Worm (Caenorhabditis elegans): ENCODE results near the gene B0462.5.

B0462.5 gene

DNA sequence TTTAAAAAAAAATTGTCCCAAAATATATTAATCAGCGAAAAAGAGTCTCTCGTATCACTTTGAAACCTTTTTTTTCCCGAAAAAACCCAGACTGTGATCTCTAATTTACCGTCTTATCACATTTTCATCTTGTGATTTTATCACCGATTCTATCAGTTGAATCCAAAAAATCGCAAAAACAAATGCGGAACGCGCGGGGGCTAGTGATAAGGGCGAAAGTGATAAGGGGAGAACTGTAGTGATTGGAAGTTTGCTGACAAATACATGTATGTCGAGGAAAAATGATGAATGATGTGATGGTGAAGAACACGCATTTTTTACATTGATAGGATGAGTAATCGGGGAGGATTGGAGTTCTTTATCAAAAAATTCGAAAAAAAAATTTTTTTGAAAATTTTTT lies 22.9 kb upstream of the B0462.5 start (continued):
- TF ChIP-seq unc-62 (GFP tag; optimal IDR thresholded peaks at IDR 0.05 in 1 of 2) (peak in 1 of 2 experiments; percentile 78), unc-62 (tag; optimal IDR thresholded peaks at IDR 0.05) (no peak), lin-39 (tag; optimal IDR thresholded peaks at IDR 0.05) (no peak), Y5F2A.4 (GFP tag; optimal IDR thresholded peaks at IDR 0.05) (no peak), madf-9 (GFP tag; conservative IDR thresholded peaks at IDR 0.05) (no peak), hlh-30 (tag; optimal IDR thresholded peaks at IDR 0.05; ENCODE audit: insufficient read depth) (peak; percentile 87), dpl-1 (GFP tag; optimal IDR thresholded peaks at IDR 0.05) (peak; percentile 12), sdz-12 (GFP tag; optimal IDR thresholded peaks at IDR 0.05) (no peak), F44E2.7 (GFP tag; IDR thresholded peaks at IDR 0.05) (no peak), hif-1 (tag; optimal IDR thresholded peaks at IDR 0.05) (peak in 1 of 2 experiments; percentile 52), ceh-32 (tag; optimal IDR thresholded peaks at IDR 0.05; ENCODE audit: poor library complexity) (no peak), F37D6.2 (tag; optimal IDR thresholded peaks at IDR 0.05) (no peak), saeg-2 (GFP tag; IDR thresholded peaks at IDR 0.05) (no peak), zip-2 (tag; optimal IDR thresholded peaks at IDR 0.05) (no peak), aly-2 (tag; optimal IDR thresholded peaks at IDR 0.05) (no peak)

ce11 chrV:18344194-18344593 lies 21.1 kb upstream of the B0462.5 start:
- TF ChIP-seq dpl-1 (GFP tag; optimal IDR thresholded peaks at IDR 0.05) = no peak
- peak; percentile 53; the same call in 1 of the 2 replicates for TF ChIP-seq snpc-1.2 (GFP tag; IDR thresholded peaks at IDR 0.05)
- peak; percentile 18; the same call in 1 of the 2 replicates for TF ChIP-seq lin-38 (GFP tag; IDR thresholded peaks at IDR 0.05)
- no peak for TF ChIP-seq lin-29 (GFP tag; IDR thresholded peaks at IDR 0.05)
- 0 out of 2 replicates have a peak, but pooled peaks have one; percentile 12 for TF ChIP-seq arid-1 (GFP tag; conservative IDR thresholded peaks at IDR 0.05)

- TF ChIP-seq egl-43 (GFP tag; IDR thresholded peaks at IDR 0.05) = no peak
- TF ChIP-seq mdt-29 (GFP tag; IDR thresholded peaks at IDR 0.05) = no peak
- no peak for TF ChIP-seq nhr-25 (tag; optimal IDR thresholded peaks at IDR 0.05; ENCODE audit: borderline replicate concordance, insufficient read depth)
- TF ChIP-seq nhr-41 (GFP tag; IDR thresholded peaks at IDR 0.05) = no peak
- TF ChIP-seq mxl-3 (GFP tag; optimal IDR thresholded peaks at IDR 0.05) = no peak
Observed at ce11 chrV:18339807-18340206, 16.7 kb upstream of the B0462.5 start, which contains the start of gene C08E8.10. C08E8.10 (minus strand) TSS chrV:18339907.

ce11 chrV:18337643-18338042 lies 14.5 kb upstream of the B0462.5 start:
- TF ChIP-seq zip-11 (GFP tag; IDR thresholded peaks at IDR 0.05) (no peak), ceh-28 (tag; optimal IDR thresholded peaks at IDR 0.05) (peak; percentile 69), ceh-32 (tag; optimal IDR thresholded peaks at IDR 0.05; ENCODE audit: poor library complexity) (no peak), ceh-62 (tag; optimal IDR thresholded peaks at IDR 0.05) (no peak)

ce11 chrV:18331086-18331485 lies 8.0 kb upstream of the B0462.5 start, which contains the start of gene B0462.4:
B0462.4 (minus strand) TSS chrV:18331186.
- TF ChIP-seq T20F7.1 (GFP tag; optimal IDR thresholded peaks at IDR 0.05) (no peak), unc-62 (GFP tag; optimal IDR thresholded peaks at IDR 0.05 in 1 of 2) (no peak), unc-62 (tag; optimal IDR thresholded peaks at IDR 0.05) (no peak), spr-1 (tag; optimal IDR thresholded peaks at IDR 0.05) (no peak), F10B5.3 (tag; optimal IDR thresholded peaks at IDR 0.05) (no peak), skn-1 (tag; optimal IDR thresholded peaks at IDR 0.05) (no peak), set-16 (GFP tag; IDR thresholded peaks at IDR 0.05) (no peak), R02D3.7 (tag; optimal IDR thresholded peaks at IDR 0.05) (no peak), zag-1 (tag; optimal IDR thresholded peaks at IDR 0.05) (no peak), mxl-2 (GFP tag; conservative IDR thresholded peaks at IDR 0.05) (no peak), nhr-28 (tag; optimal IDR thresholded peaks at IDR 0.05) (no peak), php-3 (GFP tag; IDR thresholded peaks at IDR 0.05) (no peak), lin-13 (GFP tag; optimal IDR thresholded peaks at IDR 0.05) (no peak), madf-9 (GFP tag; conservative IDR thresholded peaks at IDR 0.05) (no peak), ceh-20 (GFP tag; IDR thresholded peaks at IDR 0.05) (no peak), hif-1 (tag; optimal IDR thresholded peaks at IDR 0.05) (no peak), mdl-1 (tag; optimal IDR thresholded peaks at IDR 0.05) (no peak), unc-130 (GFP tag; optimal IDR thresholded peaks at IDR 0.05) (no peak), daf-19 (GFP tag; conservative IDR thresholded peaks at IDR 0.05) (no peak), ztf-11 (tag; optimal IDR thresholded peaks at IDR 0.05) (no peak), nhr-77 (tag; optimal IDR thresholded peaks at IDR 0.05) (no peak)

Measured in whole organism, L4 larva.